Fruit fly (Drosophila melanogaster): ENCODE measurements around the gene eIF3a.

eIF3a gene

dm6 chr3R:4478220-4479037, 44.7 kb upstream of the eIF3a start (continued):
- TF ChIP-seq ase (GFP tag; IDR thresholded peaks at IDR 0.05) (peak; percentile 74; the same call in 2 of the 3 replicates), unpg (GFP tag; optimal IDR thresholded peaks at IDR 0.05) (peak; percentile 92), CG30403 (GFP tag; optimal IDR thresholded peaks at IDR 0.05) (peak; percentile 91), Bgb (GFP tag; IDR thresholded peaks at IDR 0.05; ENCODE audit: partially characterized antibody) (no peak; the same call in 1 of the 2 replicates), Dp (GFP tag; optimal IDR thresholded peaks at IDR 0.05) (no peak), CG9609 (GFP tag; optimal IDR thresholded peaks at IDR 0.05) (peak; percentile 82), H15 (GFP tag; IDR thresholded peaks at IDR 0.05) (peak; percentile 81; the same call in 2 of the 3 replicates), phol (tag; optimal IDR thresholded peaks at IDR 0.05) (peak; percentile 73), br (optimal IDR thresholded peaks at IDR 0.05) (no peak), CG11723 (GFP tag; optimal IDR thresholded peaks at IDR 0.05) (peak; percentile 74), NC2α (GFP tag; optimal IDR thresholded peaks at IDR 0.05) (peak; percentile 18), Mrtf (GFP tag; IDR thresholded peaks at IDR 0.05) (peak; percentile 77; the same call in 2 of the 3 replicates), abd-A (tag; optimal IDR thresholded peaks at IDR 0.05) (no peak), Spps (tag; optimal IDR thresholded peaks at IDR 0.05) (peak; percentile 63), dpn (GFP tag; optimal IDR thresholded peaks at IDR 0.05) (peak; percentile 88 to 92), CG2199 (GFP tag; IDR thresholded peaks at IDR 0.05) (peak; percentile 84), cwo (GFP tag; optimal IDR thresholded peaks at IDR 0.05) (peak; percentile 91), onecut (GFP tag; IDR thresholded peaks at IDR 0.05) (peak; percentile 85), stc (GFP tag; IDR thresholded peaks at IDR 0.05) (peak; percentile 89), CG6683 (GFP tag; optimal IDR thresholded peaks at IDR 0.05) (peak; percentile 72), CG17568 (GFP tag; optimal IDR thresholded peaks at IDR 0.05) (peak; percentile 88), HLHmδ (GFP tag; optimal IDR thresholded peaks at IDR 0.05) (peak; percentile 30), CG17359 (tag; optimal IDR thresholded peaks at IDR 0.05) (peak; percentile 90), lilli (GFP tag; optimal IDR thresholded peaks at IDR 0.05) (peak; percentile 92), CG4820 (GFP tag; optimal IDR thresholded peaks at IDR 0.05) (peak; percentile 84), knrl (GFP tag; IDR thresholded peaks at IDR 0.05; ENCODE audit: partially characterized antibody) (0 out of 3 replicates have a peak, but pooled peaks have one; percentile 27), Sox100B (GFP tag; optimal IDR thresholded peaks at IDR 0.05) (peak; percentile 75), ATbp (GFP tag; optimal IDR thresholded peaks at IDR 0.05) (peak; percentile 88), vfl (GFP tag; optimal IDR thresholded peaks at IDR 0.05) (peak; percentile 91), Abd-B (GFP tag; optimal IDR thresholded peaks at IDR 0.05) (peak; percentile 50), CG6272 (GFP tag; IDR thresholded peaks at IDR 0.05) (0 out of 2 replicates have a peak, but pooled peaks have one; percentile 20), CG6654 (GFP tag; optimal IDR thresholded peaks at IDR 0.05) (peak; percentile 32), Hmx (GFP tag; optimal IDR thresholded peaks at IDR 0.05) (peak; percentile 73), CG9727 (GFP tag; optimal IDR thresholded peaks at IDR 0.05) (peak; percentile 79), B-H1 (GFP tag; IDR thresholded peaks at IDR 0.05) (peak; percentile 84; the same call in 2 of the 3 replicates), H2.0 (GFP tag; IDR thresholded peaks at IDR 0.05) (peak; percentile 91), Ravus (GFP tag; IDR thresholded peaks at IDR 0.05) (peak; percentile 4; the same call in 1 of the 2 replicates), CG6765 (GFP tag; optimal IDR thresholded peaks at IDR 0.05) (peak; percentile 81), zf30C (GFP tag; optimal IDR thresholded peaks at IDR 0.05) (no peak), Elba2 (GFP tag; optimal IDR thresholded peaks at IDR 0.05) (no peak), p53 (GFP tag; optimal IDR thresholded peaks at IDR 0.05) (peak; percentile 73), prd (optimal IDR thresholded peaks at IDR 0.05) (no peak), prd (GFP tag; IDR thresholded peaks at IDR 0.05) (peak; percentile 89), CG5245 (GFP tag; optimal IDR thresholded peaks at IDR 0.05) (peak; percentile 86), Taf1 (GFP tag; IDR thresholded peaks at IDR 0.05) (peak; percentile 80), Ets65A (GFP tag) (peak; percentile 98), CoRest (tag; optimal IDR thresholded peaks at IDR 0.05) (peak; percentile 73), Gug (GFP tag; IDR thresholded peaks at IDR 0.05) (peak; percentile 89), TFAM (GFP tag; optimal IDR thresholded peaks at IDR 0.05) (peak; percentile 34)

All from whole organism, embryonic.